Worm (Caenorhabditis elegans): ENCODE data around the gene F28C10.1.
A peak's percentile ranks its signal among the peaks of the same experiment; 100 is the strongest.

Gene F28C10.1

ce11 chrX:527663-528062, 15.2 kb upstream of the F28C10.1 start:
- TF ChIP-seq med-1 (GFP tag; optimal IDR thresholded peaks at IDR 0.05; ENCODE audit: insufficient read depth) (no peak), ztf-23 (GFP tag; IDR thresholded peaks at IDR 0.05) (no peak), tab-1 (GFP tag; IDR thresholded peaks at IDR 0.05) (no peak), ztf-29 (GFP tag; IDR thresholded peaks at IDR 0.05) (no peak), ref-1 (GFP tag; conservative IDR thresholded peaks at IDR 0.05) (no peak), cog-1 (tag; optimal IDR thresholded peaks at IDR 0.05) (no peak), T22C8.4 (GFP tag; IDR thresholded peaks at IDR 0.05) (no peak), flt-1 (GFP tag; IDR thresholded peaks at IDR 0.05) (no peak), klf-2 (GFP tag; conservative IDR thresholded peaks at IDR 0.05) (no peak)

ce11 chrX:528761-529160, 14.1 kb upstream of the F28C10.1 start:
- TF ChIP-seq ref-1 (GFP tag; conservative IDR thresholded peaks at IDR 0.05) (no peak), tab-1 (GFP tag; IDR thresholded peaks at IDR 0.05) (no peak), cog-1 (tag; optimal IDR thresholded peaks at IDR 0.05) (no peak), ztf-23 (GFP tag; IDR thresholded peaks at IDR 0.05) (no peak), klf-2 (GFP tag; conservative IDR thresholded peaks at IDR 0.05) (no peak), T22C8.4 (GFP tag; IDR thresholded peaks at IDR 0.05) (no peak), med-1 (GFP tag; optimal IDR thresholded peaks at IDR 0.05; ENCODE audit: insufficient read depth) (no peak), flt-1 (GFP tag; IDR thresholded peaks at IDR 0.05) (no peak), ztf-29 (GFP tag; IDR thresholded peaks at IDR 0.05) (no peak)

- TF ChIP-seq ref-1 (GFP tag; conservative IDR thresholded peaks at IDR 0.05) (no peak), med-1 (GFP tag; optimal IDR thresholded peaks at IDR 0.05; ENCODE audit: insufficient read depth) (no peak), tab-1 (GFP tag; IDR thresholded peaks at IDR 0.05) (no peak), T22C8.4 (GFP tag; IDR thresholded peaks at IDR 0.05) (no peak), ztf-29 (GFP tag; IDR thresholded peaks at IDR 0.05) (no peak), klf-2 (GFP tag; conservative IDR thresholded peaks at IDR 0.05) (no peak), cog-1 (tag; optimal IDR thresholded peaks at IDR 0.05) (no peak), ztf-23 (GFP tag; IDR thresholded peaks at IDR 0.05) (no peak), flt-1 (GFP tag; IDR thresholded peaks at IDR 0.05) (no peak)
These were observed 13.5 kb upstream of the F28C10.1 start for ce11 chrX:529386-529785.

- no peak for TF ChIP-seq tab-1 (GFP tag; IDR thresholded peaks at IDR 0.05)
- no peak for TF ChIP-seq klf-2 (GFP tag; conservative IDR thresholded peaks at IDR 0.05)
- TF ChIP-seq med-1 (GFP tag; optimal IDR thresholded peaks at IDR 0.05; ENCODE audit: insufficient read depth), result no peak
- no peak for TF ChIP-seq ztf-23 (GFP tag; IDR thresholded peaks at IDR 0.05)
- no peak for TF ChIP-seq ztf-29 (GFP tag; IDR thresholded peaks at IDR 0.05)
- TF ChIP-seq ref-1 (GFP tag; conservative IDR thresholded peaks at IDR 0.05), result no peak
- no peak for TF ChIP-seq T22C8.4 (GFP tag; IDR thresholded peaks at IDR 0.05)
- no peak for TF ChIP-seq cog-1 (tag; optimal IDR thresholded peaks at IDR 0.05)
- no peak for TF ChIP-seq flt-1 (GFP tag; IDR thresholded peaks at IDR 0.05)
These were observed 12.9 kb upstream of the F28C10.1 start, which contains the start of gene ugt-46 for ce11 chrX:530011-530410. Gene ugt-46 (minus strand): TSS chrX:530289.

DNA sequence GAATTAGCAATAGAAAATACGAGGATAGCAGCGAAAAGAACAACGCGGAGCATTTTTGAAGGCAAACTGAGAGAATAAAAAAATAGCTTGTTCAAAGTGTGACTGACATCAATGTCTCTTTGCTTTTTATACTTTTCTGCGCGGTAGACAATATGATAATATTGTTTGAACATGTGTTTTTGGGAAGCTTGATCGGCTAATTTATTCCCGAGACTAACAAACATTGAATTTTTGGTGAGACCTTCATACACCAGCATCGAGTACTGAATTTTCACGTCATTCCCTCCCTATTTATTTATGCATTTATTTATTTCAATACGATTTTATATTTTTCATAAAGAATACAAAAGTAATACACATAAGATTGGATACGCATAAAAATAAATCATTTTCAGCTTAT, 12.0 kb upstream of the F28C10.1 start, which contains the start of gene B0310.6:
B0310.6 (minus strand) TSS at position 101 of the 400 bp plus-strand sequence.
- no peak for TF ChIP-seq ref-1 (GFP tag; conservative IDR thresholded peaks at IDR 0.05)
- no peak for TF ChIP-seq ztf-29 (GFP tag; IDR thresholded peaks at IDR 0.05)

DNA sequence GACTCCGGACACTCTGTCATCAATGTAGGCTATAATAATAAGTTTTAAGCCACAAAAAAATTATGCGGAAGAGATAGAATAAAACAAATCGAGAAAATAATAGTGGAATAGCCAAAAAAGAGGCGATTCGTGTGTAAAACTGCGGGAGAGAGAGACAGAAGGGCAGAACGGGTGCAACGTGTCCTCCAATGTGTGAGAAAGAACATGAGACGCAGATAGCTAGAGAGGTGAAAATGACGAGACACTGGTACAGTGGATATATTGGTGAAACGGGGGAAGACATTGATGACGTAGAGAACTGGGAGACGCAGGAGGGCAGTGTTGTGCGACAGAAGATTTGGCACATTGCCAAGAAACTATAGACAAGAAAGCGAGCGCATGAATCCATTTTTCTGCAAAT, 7.2 kb upstream of the F28C10.1 start, which contains the start of gene F28C10.3:
F28C10.3 (minus strand) TSS at position 101 of the 400 bp plus-strand sequence.
- TF ChIP-seq tab-1 (GFP tag; IDR thresholded peaks at IDR 0.05), result no peak
- no peak for TF ChIP-seq ztf-29 (GFP tag; IDR thresholded peaks at IDR 0.05)
- peak; percentile 68 for TF ChIP-seq cog-1 (tag; optimal IDR thresholded peaks at IDR 0.05)
- no peak for TF ChIP-seq T22C8.4 (GFP tag; IDR thresholded peaks at IDR 0.05)
- TF ChIP-seq ztf-23 (GFP tag; IDR thresholded peaks at IDR 0.05), result 0 out of 2 replicates have a peak, but pooled peaks have one; percentile 36
- TF ChIP-seq ref-1 (GFP tag; conservative IDR thresholded peaks at IDR 0.05), result no peak
- no peak for TF ChIP-seq klf-2 (GFP tag; conservative IDR thresholded peaks at IDR 0.05)

DNA sequence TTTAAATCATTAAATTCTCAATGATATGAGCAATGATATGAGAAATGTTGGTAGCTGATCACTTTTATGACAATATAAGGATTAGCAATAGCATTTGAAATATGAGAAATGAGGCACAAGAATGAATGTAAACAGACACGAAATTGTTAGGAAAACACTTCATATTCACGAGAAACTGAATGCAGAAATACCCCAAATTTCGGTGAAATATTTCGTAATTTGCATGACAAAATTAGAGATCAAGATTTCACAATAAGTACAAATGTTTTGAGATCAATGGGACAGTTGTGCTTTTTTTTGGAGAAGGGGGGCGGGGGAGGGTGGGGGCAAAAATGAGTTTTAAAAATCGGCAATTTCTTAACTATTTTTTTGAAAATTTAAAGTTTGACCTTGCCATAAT, 6.5 kb upstream of the F28C10.1 start:
- TF ChIP-seq ztf-29 (GFP tag; IDR thresholded peaks at IDR 0.05) (no peak), cog-1 (tag; optimal IDR thresholded peaks at IDR 0.05) (no peak), T22C8.4 (GFP tag; IDR thresholded peaks at IDR 0.05) (no peak)

ce11 chrX:538083-538482, 4.8 kb upstream of the F28C10.1 start:
- no peak for TF ChIP-seq ztf-29 (GFP tag; IDR thresholded peaks at IDR 0.05)
- no peak for TF ChIP-seq tab-1 (GFP tag; IDR thresholded peaks at IDR 0.05)
- no peak for TF ChIP-seq ztf-23 (GFP tag; IDR thresholded peaks at IDR 0.05)
- no peak for TF ChIP-seq flt-1 (GFP tag; IDR thresholded peaks at IDR 0.05)
- TF ChIP-seq cog-1 (tag; optimal IDR thresholded peaks at IDR 0.05), result no peak
- TF ChIP-seq ref-1 (GFP tag; conservative IDR thresholded peaks at IDR 0.05), result no peak
- TF ChIP-seq med-1 (GFP tag; optimal IDR thresholded peaks at IDR 0.05; ENCODE audit: insufficient read depth), result no peak
- no peak for TF ChIP-seq klf-2 (GFP tag; conservative IDR thresholded peaks at IDR 0.05)
- no peak for TF ChIP-seq T22C8.4 (GFP tag; IDR thresholded peaks at IDR 0.05)

- no peak for TF ChIP-seq ztf-23 (GFP tag; IDR thresholded peaks at IDR 0.05)
- TF ChIP-seq tab-1 (GFP tag; IDR thresholded peaks at IDR 0.05), result no peak
- no peak for TF ChIP-seq med-1 (GFP tag; optimal IDR thresholded peaks at IDR 0.05; ENCODE audit: insufficient read depth)
- TF ChIP-seq ztf-29 (GFP tag; IDR thresholded peaks at IDR 0.05), result no peak
- no peak for TF ChIP-seq ref-1 (GFP tag; conservative IDR thresholded peaks at IDR 0.05)
- no peak for TF ChIP-seq flt-1 (GFP tag; IDR thresholded peaks at IDR 0.05)
- no peak for TF ChIP-seq T22C8.4 (GFP tag; IDR thresholded peaks at IDR 0.05)
- no peak for TF ChIP-seq klf-2 (GFP tag; conservative IDR thresholded peaks at IDR 0.05)
- no peak for TF ChIP-seq cog-1 (tag; optimal IDR thresholded peaks at IDR 0.05)
These were observed 8.3 kb downstream of the F28C10.1 start, which contains the start of gene F57C12.2 for ce11 chrX:551175-551729. Gene F57C12.2 (minus strand): TSS chrX:551392.

- TF ChIP-seq med-1 (GFP tag; optimal IDR thresholded peaks at IDR 0.05; ENCODE audit: insufficient read depth) (no peak), ztf-23 (GFP tag; IDR thresholded peaks at IDR 0.05) (no peak), flt-1 (GFP tag; IDR thresholded peaks at IDR 0.05) (no peak), cog-1 (tag; optimal IDR thresholded peaks at IDR 0.05) (no peak), tab-1 (GFP tag; IDR thresholded peaks at IDR 0.05) (no peak), ref-1 (GFP tag; conservative IDR thresholded peaks at IDR 0.05) (no peak), klf-2 (GFP tag; conservative IDR thresholded peaks at IDR 0.05) (no peak), ztf-29 (GFP tag; IDR thresholded peaks at IDR 0.05) (no peak), T22C8.4 (GFP tag; IDR thresholded peaks at IDR 0.05) (no peak)
These were observed 10.5 kb downstream of the F28C10.1 start for ce11 chrX:553420-553819.
